Worm (Caenorhabditis elegans): ENCODE measurements around the gene sra-4.
A peak's percentile ranks its signal among the peaks of the same experiment; 100 is the strongest.

The sra-4 gene

DNA sequence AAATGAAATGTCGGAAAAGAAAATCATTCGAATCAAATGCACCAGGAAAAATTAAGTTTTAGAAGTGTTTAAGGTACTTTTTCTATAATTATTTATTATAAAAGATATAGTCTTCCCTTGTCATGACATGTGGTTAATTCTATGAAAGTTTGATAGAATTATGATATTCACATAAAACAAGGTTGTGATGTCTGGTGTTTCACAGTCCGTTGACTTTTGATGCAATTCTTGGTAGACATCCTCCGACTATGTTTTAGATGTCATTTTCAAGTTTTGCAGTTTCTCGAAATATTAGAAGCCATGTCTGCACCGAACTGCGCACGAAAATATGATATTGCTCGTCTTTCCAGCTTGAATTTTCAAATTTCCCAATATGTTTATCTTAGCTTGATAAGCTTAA lies 1.7 kb upstream of the sra-4 start, which contains the start of gene sra-7:
sra-7 (plus strand) TSS at position 301 of the 400 bp plus-strand sequence.
- TF ChIP-seq sptf-1 (tag; optimal IDR thresholded peaks at IDR 0.05) (no peak), unc-120 (tag; optimal IDR thresholded peaks at IDR 0.05; ENCODE audit: poor library complexity, severe bottlenecking) (no peak), unc-39 (tag; optimal IDR thresholded peaks at IDR 0.05) (no peak), snpc-4 (tag; optimal IDR thresholded peaks at IDR 0.05) (no peak), cnd-1 (tag; optimal IDR thresholded peaks at IDR 0.05) (no peak), ceh-83 (GFP tag; optimal IDR thresholded peaks at IDR 0.05) (no peak), nhr-237 (tag; optimal IDR thresholded peaks at IDR 0.05) (no peak), elt-3 (tag; optimal IDR thresholded peaks at IDR 0.05) (no peak), mep-1 (tag; optimal IDR thresholded peaks at IDR 0.05) (no peak), drap-1 (GFP tag; optimal IDR thresholded peaks at IDR 0.05) (no peak), sem-2 (GFP tag; optimal IDR thresholded peaks at IDR 0.05) (no peak), flh-1 (GFP tag; optimal IDR thresholded peaks at IDR 0.05) (no peak), ces-1 (GFP tag; optimal IDR thresholded peaks at IDR 0.05) (no peak), ceh-39 (tag; optimal IDR thresholded peaks at IDR 0.05) (no peak)

DNA sequence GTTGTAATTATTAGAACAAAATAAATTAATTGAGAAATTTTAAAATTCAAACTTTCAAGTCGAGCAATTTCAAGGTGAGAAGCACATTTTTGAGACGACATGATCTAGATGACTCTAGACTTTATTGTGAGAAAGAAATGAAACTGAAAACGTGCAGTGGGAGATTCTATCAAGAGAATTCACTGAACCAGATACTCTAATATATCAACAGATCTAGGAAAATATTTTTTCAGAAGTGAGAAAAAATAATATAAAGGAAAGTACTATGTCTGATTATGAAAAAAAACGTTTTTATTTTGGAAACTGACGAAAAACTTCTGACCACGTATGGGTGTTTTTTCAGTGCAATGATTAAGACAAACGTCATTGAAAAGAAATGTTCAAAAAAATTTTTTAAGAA lies 2.0 kb downstream of the sra-4 start, which contains the start of gene sra-3:
sra-3 (minus strand) TSS at position 101 of the 400 bp plus-strand sequence.
- TF ChIP-seq nhr-12 (tag; optimal IDR thresholded peaks at IDR 0.05) (no peak), ceh-83 (GFP tag; optimal IDR thresholded peaks at IDR 0.05) (no peak), sptf-1 (tag; optimal IDR thresholded peaks at IDR 0.05) (no peak), cnd-1 (tag; optimal IDR thresholded peaks at IDR 0.05) (no peak), nhr-237 (tag; optimal IDR thresholded peaks at IDR 0.05) (no peak), mab-5 (tag; optimal IDR thresholded peaks at IDR 0.05) (no peak), ceh-43 (GFP tag; optimal IDR thresholded peaks at IDR 0.05) (no peak), pha-4 (tag; optimal IDR thresholded peaks at IDR 0.05) (no peak), nhr-28 (tag; optimal IDR thresholded peaks at IDR 0.05) (no peak), lin-32 (GFP tag; optimal IDR thresholded peaks at IDR 0.05) (no peak), lin-13 (tag; optimal IDR thresholded peaks at IDR 0.05) (no peak), hlh-1 (tag; optimal IDR thresholded peaks at IDR 0.05) (no peak), drap-1 (GFP tag; optimal IDR thresholded peaks at IDR 0.05) (no peak), ceh-39 (tag; optimal IDR thresholded peaks at IDR 0.05) (no peak), mep-1 (tag; optimal IDR thresholded peaks at IDR 0.05) (no peak), unc-120 (tag; optimal IDR thresholded peaks at IDR 0.05; ENCODE audit: poor library complexity, severe bottlenecking) (no peak)

ce11 chrII:9537429-9537828 lies 5.3 kb downstream of the sra-4 start, which contains the start of gene sra-8:
sra-8 (plus strand) TSS chrII:9537729.
- TF ChIP-seq zip-8 (tag; optimal IDR thresholded peaks at IDR 0.05) = peak; percentile 51
- no peak for TF ChIP-seq lin-13 (tag; optimal IDR thresholded peaks at IDR 0.05)

DNA sequence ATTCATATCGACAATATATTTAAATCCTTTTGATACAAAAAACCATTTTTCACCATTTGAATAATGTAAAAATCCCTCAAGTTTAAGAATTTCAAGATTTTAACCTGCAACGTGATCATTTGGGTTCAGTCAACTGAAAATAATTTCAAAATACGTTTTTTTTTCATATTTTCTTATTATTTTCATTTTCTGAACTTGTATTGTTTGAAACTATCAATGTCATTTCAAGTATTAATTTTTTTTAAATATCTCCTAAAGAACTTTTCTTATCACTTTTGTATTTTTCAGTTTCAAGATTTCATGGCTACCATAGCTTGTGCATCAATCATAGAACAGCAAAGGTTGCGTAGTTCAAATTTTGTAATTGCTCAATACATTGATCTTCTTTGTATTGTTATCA lies 10.7 kb downstream of the sra-4 start, which contains the start of gene sra-9:
sra-9 (plus strand) TSS at position 301 of the 400 bp plus-strand sequence.
- TF ChIP-seq sptf-1 (tag; optimal IDR thresholded peaks at IDR 0.05) (no peak), unc-120 (tag; optimal IDR thresholded peaks at IDR 0.05; ENCODE audit: poor library complexity, severe bottlenecking) (no peak), drap-1 (GFP tag; optimal IDR thresholded peaks at IDR 0.05) (no peak), nhr-12 (tag; optimal IDR thresholded peaks at IDR 0.05) (no peak), lsy-2 (tag; optimal IDR thresholded peaks at IDR 0.05) (no peak), pha-4 (tag; optimal IDR thresholded peaks at IDR 0.05) (no peak), tbx-8 (GFP tag; optimal IDR thresholded peaks at IDR 0.05) (no peak), mep-1 (tag; optimal IDR thresholded peaks at IDR 0.05) (no peak), nhr-2 (tag; optimal IDR thresholded peaks at IDR 0.05) (no peak), ces-1 (GFP tag; optimal IDR thresholded peaks at IDR 0.05) (no peak), elt-3 (tag; optimal IDR thresholded peaks at IDR 0.05) (no peak), cnd-1 (tag; optimal IDR thresholded peaks at IDR 0.05) (no peak), blmp-1 (tag; optimal IDR thresholded peaks at IDR 0.05) (no peak), flh-1 (GFP tag; optimal IDR thresholded peaks at IDR 0.05) (no peak), M03D4.4 (tag; optimal IDR thresholded peaks at IDR 0.05) (no peak), lin-32 (GFP tag; optimal IDR thresholded peaks at IDR 0.05) (no peak)

ce11 chrII:9528480-9528879 lies 14.2 kb downstream of the sra-4 start, which contains the start of gene sra-2:
sra-2 (plus strand) TSS chrII:9528780.
- no peak for TF ChIP-seq lin-32 (GFP tag; optimal IDR thresholded peaks at IDR 0.05)
- TF ChIP-seq unc-62 (GFP tag; optimal IDR thresholded peaks at IDR 0.05) = no peak
- no peak for TF ChIP-seq cnd-1 (tag; optimal IDR thresholded peaks at IDR 0.05)

Measured in whole organism, mixed stage, embryonic.